Fruit fly (Drosophila melanogaster) whole organism, embryonic: ENCODE results near the gene Syp.

Experiments
- CG11247 ChIP-seq: fragments of 200-800 bp; sonication (Bioruptor generic); IDR thresholded peaks from 2 replicates; pipeline ENCODE4 v1.3.6; 2022; ENCODE audit warnings: missing biosample characterization, missing genetic modification characterization
- CG11723 ChIP-seq: fragments of 200-800 bp; sonication (Bioruptor generic); optimal IDR thresholded peaks from 2 replicates; lab custom pipeline; 2017; ENCODE audit warnings: missing biosample characterization, mild to moderate bottlenecking, missing genetic modification characterization
- CG12071 ChIP-seq: fragments of 200-800 bp; sonication (Bioruptor generic); optimal IDR thresholded peaks from 3 replicates; lab custom pipeline; 2018; ENCODE audit warnings: missing biosample characterization, mild to moderate bottlenecking, missing genetic modification characterization
- CG12391 ChIP-seq: fragments of 200-800 bp; sonication (Bioruptor generic); optimal IDR thresholded peaks from 3 replicates; lab custom pipeline; 2018; ENCODE audit warnings: missing biosample characterization, mild to moderate bottlenecking, missing genetic modification characterization, moderate library complexity
- CG12942 ChIP-seq: fragments of 200-800 bp; sonication (Bioruptor generic); optimal IDR thresholded peaks from 3 replicates; lab custom pipeline; 2016; ENCODE audit warnings: missing biosample characterization, missing genetic modification characterization
- CG13624 ChIP-seq: fragments of 200-800 bp; sonication (Bioruptor generic); optimal IDR thresholded peaks from 2 replicates; lab custom pipeline; 2016; ENCODE audit warnings: missing biosample characterization, missing genetic modification characterization
- CG16779 ChIP-seq: fragments of 200-800 bp; sonication (Bioruptor generic); IDR thresholded peaks from 2 replicates; pipeline ENCODE4 v1.3.6; 2022; ENCODE audit warnings: missing biosample characterization, missing genetic modification characterization
- CG17802 ChIP-seq: fragments of 200-800 bp; sonication (Bioruptor generic); optimal IDR thresholded peaks from 2 replicates; lab custom pipeline; 2018; ENCODE audit warnings: missing biosample characterization, mild to moderate bottlenecking, missing genetic modification characterization, moderate library complexity
- CG18599 ChIP-seq: fragments of 200-800 bp; sonication (Bioruptor generic); optimal IDR thresholded peaks from 3 replicates; lab custom pipeline; 2017; ENCODE audit warnings: missing biosample characterization, missing genetic modification characterization, mild to moderate bottlenecking, moderate library complexity, missing genetic modification reagents
- CG18619 ChIP-seq: fragments of 200-800 bp; sonication (Bioruptor generic); optimal IDR thresholded peaks from 3 replicates; lab custom pipeline; 2017; ENCODE audit warnings: missing biosample characterization, mild to moderate bottlenecking, missing genetic modification characterization
- CG30431 ChIP-seq: fragments of 200-800 bp; sonication (Bioruptor generic); optimal IDR thresholded peaks from 2 replicates; lab custom pipeline; 2017; ENCODE audit warnings: missing biosample characterization, missing genetic modification characterization
- CG3163 ChIP-seq: fragments of 200-800 bp; sonication (Bioruptor generic); optimal IDR thresholded peaks from 3 replicates; lab custom pipeline; 2016; ENCODE audit warnings: missing biosample characterization, missing genetic modification characterization
- CG33557 ChIP-seq: fragments of 200-800 bp; sonication (Bioruptor generic); optimal IDR thresholded peaks from 2 replicates; lab custom pipeline; 2019; ENCODE audit warnings: missing biosample characterization, mild to moderate bottlenecking, missing genetic modification characterization, moderate library complexity
- CG4854 ChIP-seq: fragments of 200-800 bp; sonication (Bioruptor generic); optimal IDR thresholded peaks from 2 replicates; lab custom pipeline; 2016; ENCODE audit warnings: missing biosample characterization, missing genetic modification characterization, inconsistent platforms
- CG5180 ChIP-seq: fragments of 200-800 bp; sonication (Bioruptor generic); optimal IDR thresholded peaks from 3 replicates; lab custom pipeline; 2017; ENCODE audit warnings: missing biosample characterization, missing genetic modification characterization, mild to moderate bottlenecking, moderate library complexity, missing genetic modification reagents
- CG5245 ChIP-seq: fragments of 200-800 bp; sonication (Bioruptor generic); optimal IDR thresholded peaks from 3 replicates; lab custom pipeline; 2016; ENCODE audit warnings: missing biosample characterization, missing genetic modification characterization
- CG6765 ChIP-seq: fragments of 200-800 bp; sonication (Bioruptor generic); optimal IDR thresholded peaks from 3 replicates; lab custom pipeline; 2017; ENCODE audit warnings: missing biosample characterization, mild to moderate bottlenecking, missing genetic modification characterization
- CG6791 ChIP-seq: fragments of 200-800 bp; sonication (Bioruptor generic); IDR thresholded peaks from 3 replicates; pipeline ENCODE4 v1.3.6; 2022; ENCODE audit warnings: missing biosample characterization, missing genetic modification characterization; ENCODE audit not compliant: partially characterized antibody
- CG8089 ChIP-seq: fragments of 200-800 bp; sonication (Bioruptor generic); optimal IDR thresholded peaks from 3 replicates; lab custom pipeline; 2016; ENCODE audit warnings: missing biosample characterization, missing genetic modification characterization
- CG9437 ChIP-seq: fragments of 200-800 bp; sonication (Bioruptor generic); optimal IDR thresholded peaks from 2 replicates; lab custom pipeline; 2018; ENCODE audit warnings: missing biosample characterization, mild to moderate bottlenecking, missing genetic modification characterization
- Dip2 ChIP-seq: fragments of 200-800 bp; sonication (Bioruptor generic); IDR thresholded peaks from 2 replicates; pipeline ENCODE4 v1.3.6; 2022; ENCODE audit warnings: missing biosample characterization, missing genetic modification characterization
- Hand ChIP-seq: fragments of 200-800 bp; sonication (Bioruptor generic); optimal IDR thresholded peaks from 2 replicates; lab custom pipeline; 2017; ENCODE audit warnings: mild to moderate bottlenecking, missing biosample characterization, missing genetic modification reagents, missing genetic modification characterization
- Hmr ChIP-seq: fragments of 200-800 bp; sonication (Bioruptor generic); optimal IDR thresholded peaks from 3 replicates; lab custom pipeline; 2017; ENCODE audit warnings: mild to moderate bottlenecking, missing biosample characterization, missing genetic modification reagents, missing genetic modification characterization
- Lim3 ChIP-seq: fragments of 200-800 bp; sonication (Bioruptor generic); IDR thresholded peaks from 2 replicates; pipeline ENCODE4 v1.3.6; 2022; ENCODE audit warnings: missing biosample characterization, missing genetic modification characterization
- Oaz ChIP-seq: fragments of 200-800 bp; sonication (Bioruptor generic); IDR thresholded peaks from 2 replicates; pipeline ENCODE4 v1.3.6; 2022; ENCODE audit warnings: missing biosample characterization, missing genetic modification characterization
- aop ChIP-seq: fragments of 200-800 bp; sonication (Bioruptor generic); IDR thresholded peaks from 2 replicates; pipeline ENCODE4 v1.3.6; 2022; ENCODE audit warnings: missing biosample characterization, missing genetic modification characterization
- ash1 ChIP-seq: fragments of 200-800 bp; sonication (Bioruptor generic); optimal IDR thresholded peaks from 2 replicates; lab custom pipeline; 2018; ENCODE audit warnings: missing biosample characterization, mild to moderate bottlenecking, missing genetic modification characterization
- ato ChIP-seq: fragments of 200-800 bp; sonication (Bioruptor generic); IDR thresholded peaks from 2 replicates; pipeline ENCODE4 v1.3.6; 2022; ENCODE audit warnings: missing biosample characterization, missing genetic modification characterization; ENCODE audit not compliant: partially characterized antibody
- cg ChIP-seq: fragments of 200-800 bp; sonication (Bioruptor generic); optimal IDR thresholded peaks from 3 replicates; lab custom pipeline; 2019; ENCODE audit warnings: missing biosample characterization, mild to moderate bottlenecking, missing genetic modification characterization, moderate library complexity
- dmrt99B ChIP-seq: fragments of 200-800 bp; sonication (Bioruptor generic); optimal IDR thresholded peaks from 2 replicates; lab custom pipeline; 2018; ENCODE audit warnings: missing biosample characterization, mild to moderate bottlenecking, missing genetic modification characterization, moderate library complexity
- emc ChIP-seq: fragments of 200-800 bp; sonication (Bioruptor generic); optimal IDR thresholded peaks from 2 replicates; lab custom pipeline; 2016; ENCODE audit warnings: missing biosample characterization, missing genetic modification characterization
- eve ChIP-seq, 2 experiments: fragments of >200 bp; optimal IDR thresholded peaks; 2 replicates each; lab custom pipeline; 2017; ENCODE audit warnings: missing biosample characterization in 2 of 2, missing genetic modification characterization in 2 of 2
- eyg ChIP-seq: fragments of 200-800 bp; sonication (Bioruptor generic); optimal IDR thresholded peaks from 3 replicates; lab custom pipeline; 2016; ENCODE audit warnings: missing biosample characterization, missing genetic modification characterization
- fd102C ChIP-seq: fragments of 200-800 bp; sonication (Bioruptor generic); optimal IDR thresholded peaks from 2 replicates; lab custom pipeline; 2018; ENCODE audit warnings: missing biosample characterization, mild to moderate bottlenecking, missing genetic modification characterization, moderate library complexity
- gsb ChIP-seq: fragments of 200-800 bp; sonication (Bioruptor generic); IDR thresholded peaks from 2 replicates; pipeline ENCODE4 v1.3.6; 2022; ENCODE audit warnings: missing biosample characterization, missing genetic modification characterization
- gt ChIP-seq: fragments of 200-800 bp; sonication (Bioruptor generic); IDR thresholded peaks from 2 replicates; pipeline ENCODE4 v1.3.6; 2022; ENCODE audit warnings: missing biosample characterization, missing genetic modification characterization
- hkb ChIP-seq, 2 experiments: fragments of 200-800 bp in 1 of 2; fragments of >200 bp in 1 of 2; sonication (Bioruptor generic) in 1 of 2; IDR thresholded peaks in 1 of 2; optimal IDR thresholded peaks in 1 of 2; 2 replicates each; pipeline versions ENCODE4 v1.3.6 to Lab custom; 2017 to 2022; ENCODE audit warnings: missing biosample characterization in 1 of 2, missing genetic modification characterization in 1 of 2
- jumu ChIP-seq: fragments of 200-800 bp; sonication (Bioruptor generic); optimal IDR thresholded peaks from 3 replicates; lab custom pipeline; 2016; ENCODE audit warnings: missing biosample characterization, missing genetic modification characterization
- oc ChIP-seq: fragments of 200-800 bp; sonication (Bioruptor generic); optimal IDR thresholded peaks from 2 replicates; lab custom pipeline; 2018; ENCODE audit warnings: missing biosample characterization, mild to moderate bottlenecking, missing genetic modification characterization, moderate library complexity
- phol ChIP-seq: fragments of 200-800 bp; sonication (Bioruptor generic); optimal IDR thresholded peaks from 3 replicates; lab custom pipeline; 2018; ENCODE audit warnings: missing biosample characterization, mild to moderate bottlenecking, missing genetic modification characterization, moderate library complexity
- pnt ChIP-seq: fragments of 200-800 bp; sonication (Bioruptor generic); optimal IDR thresholded peaks from 3 replicates; lab custom pipeline; 2016; ENCODE audit warnings: missing biosample characterization, missing genetic modification characterization
- schlank ChIP-seq: fragments of 200-800 bp; sonication (Bioruptor generic); optimal IDR thresholded peaks from 2 replicates; lab custom pipeline; 2018; ENCODE audit warnings: missing biosample characterization, mild to moderate bottlenecking, missing genetic modification characterization
- seq ChIP-seq: fragments of 200-800 bp; sonication (Bioruptor generic); IDR thresholded peaks from 2 replicates; pipeline ENCODE4 v1.3.6; 2022; ENCODE audit warnings: missing biosample characterization, missing genetic modification characterization
- stc ChIP-seq: fragments of 200-800 bp; sonication (Bioruptor generic); IDR thresholded peaks from 2 replicates; pipeline ENCODE4 v1.3.6; 2022; ENCODE audit warnings: missing biosample characterization, missing genetic modification characterization
- tin ChIP-seq: fragments of 200-800 bp; sonication (Bioruptor generic); optimal IDR thresholded peaks from 3 replicates; lab custom pipeline; 2016; ENCODE audit warnings: missing biosample characterization, missing genetic modification characterization
- vfl ChIP-seq: fragments of 200-800 bp; sonication (Bioruptor generic); optimal IDR thresholded peaks from 2 replicates; lab custom pipeline; 2016; ENCODE audit warnings: missing biosample characterization, missing genetic modification characterization
- wdn ChIP-seq: fragments of 200-800 bp; sonication (Bioruptor generic); IDR thresholded peaks from 2 replicates; pipeline ENCODE4 v1.3.6; 2022; ENCODE audit warnings: missing biosample characterization, missing genetic modification characterization
- wek ChIP-seq: fragments of 200-800 bp; sonication (Bioruptor generic); optimal IDR thresholded peaks from 3 replicates; lab custom pipeline; 2018; ENCODE audit warnings: missing biosample characterization, mild to moderate bottlenecking, missing genetic modification characterization, moderate library complexity
- yki ChIP-seq: fragments of >200 bp; optimal IDR thresholded peaks from 3 replicates; lab custom pipeline; 2018
- zf30C ChIP-seq: fragments of 200-800 bp; sonication (Bioruptor generic); optimal IDR thresholded peaks from 3 replicates; lab custom pipeline; 2018; ENCODE audit warnings: missing biosample characterization, mild to moderate bottlenecking, missing genetic modification characterization

Syp gene

DNA sequence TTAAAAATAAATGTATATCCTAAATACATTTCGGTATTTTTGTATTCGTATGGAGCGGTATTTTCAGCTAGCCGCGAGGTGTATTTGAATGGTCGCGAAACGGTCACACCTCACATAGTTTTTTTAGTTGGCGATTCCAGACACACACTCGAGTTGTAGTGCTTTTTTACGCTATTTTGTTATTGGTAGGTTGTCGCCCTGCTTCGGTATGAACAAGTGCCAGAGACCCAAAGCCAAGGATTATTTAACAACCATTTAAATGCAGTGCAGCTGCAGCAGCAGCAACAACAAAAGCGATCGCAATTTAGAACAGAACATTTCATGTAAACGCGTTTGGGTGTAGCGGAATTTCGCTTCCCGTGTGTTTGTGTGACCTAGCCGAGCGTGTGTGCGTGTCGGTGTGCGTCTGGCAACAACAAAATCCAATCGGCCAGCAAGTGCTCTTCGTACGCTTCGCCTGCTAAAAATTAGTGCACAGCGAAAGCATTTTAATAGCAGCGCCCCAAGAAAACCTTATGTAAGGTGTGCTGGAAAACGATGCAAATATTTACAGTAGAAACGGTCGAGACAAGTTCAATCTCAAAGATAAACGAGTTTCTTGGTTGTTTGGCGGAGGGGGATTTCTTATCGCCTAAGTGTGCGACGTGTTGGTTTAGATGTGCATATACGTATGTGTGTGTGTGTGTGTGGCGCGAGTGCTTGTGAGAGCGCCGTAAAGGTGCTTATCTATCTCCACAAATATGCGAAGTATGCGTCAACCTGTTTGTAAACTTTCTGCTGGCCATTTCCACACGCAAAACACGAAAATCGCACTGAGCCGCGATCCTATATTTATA lies 76.4 kb downstream of the Syp start, which contains the start of gene Synd (continued):
- TF ChIP-seq phol (tag; lab: Kevin White, UChicago), result no peak
- no peak for TF ChIP-seq schlank (tag; lab: Kevin White, UChicago)
- no peak for TF ChIP-seq vfl
- TF ChIP-seq Oaz (GFP tag; lab: Robert Waterston, UW), result no peak
- TF ChIP-seq CG3163 (GFP tag; lab: Kevin White, UChicago), result peak; percentile 15
- no peak for TF ChIP-seq CG30431 (GFP tag; lab: Kevin White, UChicago)
- no peak for TF ChIP-seq CG9437
- TF ChIP-seq stc, result peak; percentile 14; the same call in 1 of the 2 replicates
- no peak for TF ChIP-seq ato (GFP tag; lab: Robert Waterston, UW)
- TF ChIP-seq aop, result no peak
- no peak for TF ChIP-seq hkb (optimal IDR thresholded peaks at IDR 0.05; lab: Kevin White, UChicago)
- TF ChIP-seq hkb (GFP tag; IDR thresholded peaks at IDR 0.05; lab: Robert Waterston, UW), result no peak
- TF ChIP-seq CG17802 (tag; lab: Kevin White, UChicago), result no peak
- TF ChIP-seq CG16779 (GFP tag; lab: Robert Waterston, UW), result no peak
- TF ChIP-seq pnt (GFP tag; lab: Kevin White, UChicago), result no peak
- peak; percentile 96 for TF ChIP-seq cg (GFP tag; lab: Kevin White, UChicago)
- no peak for TF ChIP-seq ash1
- no peak for TF ChIP-seq eve (GFP tag; optimal IDR thresholded peaks at IDR 0.05; lab: Kevin White, UChicago)
- TF ChIP-seq CG18619 (GFP tag; lab: Kevin White, UChicago), result no peak
- TF ChIP-seq CG12942, result no peak
- TF ChIP-seq CG5245 (GFP tag; lab: Kevin White, UChicago), result no peak
- no peak for TF ChIP-seq eyg (GFP tag; lab: Kevin White, UChicago)
- no peak for TF ChIP-seq Dip2 (GFP tag; lab: Robert Waterston, UW)
- TF ChIP-seq CG11247 (GFP tag; lab: Robert Waterston, UW), result no peak
- TF ChIP-seq CG13624 (GFP tag; lab: Kevin White, UChicago), result peak; percentile 24
- no peak for TF ChIP-seq CG8089 (GFP tag; lab: Kevin White, UChicago)
- no peak for TF ChIP-seq emc (GFP tag; lab: Kevin White, UChicago)
- peak; percentile 18 for TF ChIP-seq CG12071
- no peak for TF ChIP-seq dmrt99B
- TF ChIP-seq Hmr (GFP tag; lab: Kevin White, UChicago), result peak; percentile 38
- peak; percentile 34 for TF ChIP-seq CG5180 (GFP tag; lab: Kevin White, UChicago)
- TF ChIP-seq zf30C (GFP tag; lab: Kevin White, UChicago), result no peak
- no peak for TF ChIP-seq jumu (GFP tag; lab: Kevin White, UChicago)
- TF ChIP-seq yki (lab: Kevin White, UChicago), result no peak
- TF ChIP-seq CG6765 (GFP tag; lab: Kevin White, UChicago), result no peak
- TF ChIP-seq gsb (GFP tag; lab: Robert Waterston, UW), result no peak
- TF ChIP-seq CG18599 (GFP tag; lab: Kevin White, UChicago), result peak; percentile 52
- TF ChIP-seq Lim3 (GFP tag; lab: Robert Waterston, UW), result no peak
- TF ChIP-seq wek (GFP tag; lab: Kevin White, UChicago), result no peak
- TF ChIP-seq wdn (GFP tag; lab: Robert Waterston, UW), result no peak
- TF ChIP-seq CG33557, result peak; percentile 10
- TF ChIP-seq CG6791 (GFP tag; lab: Robert Waterston, UW), result no peak
- TF ChIP-seq gt, result no peak
- no peak for TF ChIP-seq oc (tag; lab: Kevin White, UChicago)
- TF ChIP-seq fd102C (GFP tag; lab: Kevin White, UChicago), result no peak
- no peak for TF ChIP-seq CG4854 (GFP tag; lab: Kevin White, UChicago)
- no peak for TF ChIP-seq seq (GFP tag; lab: Robert Waterston, UW)
- TF ChIP-seq CG12391 (tag; lab: Kevin White, UChicago), result no peak
- no peak for TF ChIP-seq tin (GFP tag; lab: Kevin White, UChicago)
- TF ChIP-seq CG11723 (GFP tag; lab: Kevin White, UChicago), result no peak
- no peak for TF ChIP-seq Hand
